Worm (Caenorhabditis elegans): ENCODE results near the gene F28H7.8.

The F28H7.8 gene

ce11 chrV:10758658-10759057 lies at the start of gene F28H7.8:
F28H7.8 (plus strand) TSS chrV:10758958.
- TF ChIP-seq mls-2 (tag; optimal IDR thresholded peaks at IDR 0.05) (no peak), unc-39 (tag; optimal IDR thresholded peaks at IDR 0.05) (no peak), mab-5 (tag; optimal IDR thresholded peaks at IDR 0.05) (no peak), drap-1 (GFP tag; optimal IDR thresholded peaks at IDR 0.05) (no peak), ham-2 (GFP tag; optimal IDR thresholded peaks at IDR 0.05) (no peak), lin-13 (tag; optimal IDR thresholded peaks at IDR 0.05) (no peak), sem-2 (GFP tag; optimal IDR thresholded peaks at IDR 0.05) (no peak), M03D4.4 (tag; optimal IDR thresholded peaks at IDR 0.05) (no peak), flh-1 (GFP tag; optimal IDR thresholded peaks at IDR 0.05) (no peak), ces-1 (GFP tag; optimal IDR thresholded peaks at IDR 0.05) (no peak), pha-4 (tag; optimal IDR thresholded peaks at IDR 0.05) (no peak), lsy-2 (tag; optimal IDR thresholded peaks at IDR 0.05) (no peak), zip-8 (tag; optimal IDR thresholded peaks at IDR 0.05) (no peak), unc-120 (tag; optimal IDR thresholded peaks at IDR 0.05; ENCODE audit: poor library complexity, severe bottlenecking) (no peak), bed-3 (GFP tag; optimal IDR thresholded peaks at IDR 0.05) (no peak), ceh-83 (GFP tag; optimal IDR thresholded peaks at IDR 0.05) (no peak), sptf-1 (tag; optimal IDR thresholded peaks at IDR 0.05) (no peak), nhr-237 (tag; optimal IDR thresholded peaks at IDR 0.05) (no peak)

- TF ChIP-seq ceh-39 (tag; optimal IDR thresholded peaks at IDR 0.05): no peak
- TF ChIP-seq lsy-2 (tag; optimal IDR thresholded peaks at IDR 0.05): no peak
- TF ChIP-seq elt-3 (tag; optimal IDR thresholded peaks at IDR 0.05): no peak
- no peak for TF ChIP-seq ces-1 (GFP tag; optimal IDR thresholded peaks at IDR 0.05)
- TF ChIP-seq blmp-1 (tag; optimal IDR thresholded peaks at IDR 0.05): no peak
- TF ChIP-seq sem-2 (GFP tag; optimal IDR thresholded peaks at IDR 0.05): no peak
- TF ChIP-seq nhr-28 (tag; optimal IDR thresholded peaks at IDR 0.05): no peak
- TF ChIP-seq drap-1 (GFP tag; optimal IDR thresholded peaks at IDR 0.05): no peak
Measured at ce11 chrV:10709385-10709784, 49.4 kb upstream of the F28H7.8 start.

DNA sequence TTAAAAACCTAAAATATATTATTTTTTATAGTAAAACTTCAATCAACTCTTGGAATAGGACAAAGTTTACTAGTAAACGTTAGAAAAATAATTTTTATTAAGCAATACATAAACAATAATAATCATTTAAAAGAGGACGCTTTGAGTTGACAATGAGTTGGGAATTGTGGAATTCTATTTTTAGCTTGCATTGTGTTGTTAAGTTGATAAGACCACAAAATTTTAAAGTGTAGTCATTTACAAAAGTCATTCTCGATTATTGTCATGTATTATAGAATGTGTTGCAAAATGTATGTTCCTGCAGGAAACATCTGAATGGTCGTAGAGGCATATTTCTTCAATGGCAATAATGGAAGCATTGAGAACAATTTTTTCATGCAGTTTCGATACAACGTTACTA lies 47.8 kb upstream of the F28H7.8 start:
- TF ChIP-seq ham-2 (GFP tag; optimal IDR thresholded peaks at IDR 0.05) (no peak), zip-8 (tag; optimal IDR thresholded peaks at IDR 0.05) (no peak), flh-1 (GFP tag; optimal IDR thresholded peaks at IDR 0.05) (no peak), nhr-76 (tag; optimal IDR thresholded peaks at IDR 0.05) (no peak), ceh-43 (GFP tag; optimal IDR thresholded peaks at IDR 0.05) (no peak), nhr-237 (tag; optimal IDR thresholded peaks at IDR 0.05) (no peak), nhr-28 (tag; optimal IDR thresholded peaks at IDR 0.05) (no peak), snpc-4 (tag; optimal IDR thresholded peaks at IDR 0.05) (no peak), ceh-83 (GFP tag; optimal IDR thresholded peaks at IDR 0.05) (no peak), elt-3 (tag; optimal IDR thresholded peaks at IDR 0.05) (no peak), mep-1 (tag; optimal IDR thresholded peaks at IDR 0.05) (no peak)

- TF ChIP-seq nhr-76 (tag; optimal IDR thresholded peaks at IDR 0.05) (no peak), sem-2 (GFP tag; optimal IDR thresholded peaks at IDR 0.05) (no peak), ceh-83 (GFP tag; optimal IDR thresholded peaks at IDR 0.05) (no peak), elt-1 (tag; optimal IDR thresholded peaks at IDR 0.05; ENCODE audit: borderline replicate concordance, insufficient read depth) (no peak), flh-1 (GFP tag; optimal IDR thresholded peaks at IDR 0.05) (no peak), unc-120 (tag; optimal IDR thresholded peaks at IDR 0.05; ENCODE audit: poor library complexity, severe bottlenecking) (peak; percentile 16)
Measured at ce11 chrV:10711829-10712607, 46.7 kb upstream of the F28H7.8 start.

- TF ChIP-seq flh-1 (GFP tag; optimal IDR thresholded peaks at IDR 0.05) (no peak), mab-5 (tag; optimal IDR thresholded peaks at IDR 0.05) (no peak), nhr-28 (tag; optimal IDR thresholded peaks at IDR 0.05) (no peak), ztf-11 (tag; optimal IDR thresholded peaks at IDR 0.05) (no peak), elt-3 (tag; optimal IDR thresholded peaks at IDR 0.05) (no peak), hlh-1 (tag; optimal IDR thresholded peaks at IDR 0.05) (no peak), lin-13 (tag; optimal IDR thresholded peaks at IDR 0.05) (no peak), ces-1 (GFP tag; optimal IDR thresholded peaks at IDR 0.05) (no peak), nhr-237 (tag; optimal IDR thresholded peaks at IDR 0.05) (no peak), ceh-83 (GFP tag; optimal IDR thresholded peaks at IDR 0.05) (no peak), nhr-76 (tag; optimal IDR thresholded peaks at IDR 0.05) (no peak), nhr-2 (tag; optimal IDR thresholded peaks at IDR 0.05) (no peak), unc-39 (tag; optimal IDR thresholded peaks at IDR 0.05) (no peak)
Measured at ce11 chrV:10712608-10712900, 46.2 kb upstream of the F28H7.8 start.
